Fruit fly (Drosophila melanogaster): ENCODE results near the gene CG16753.

CG16753 gene

dm6 chr3L:3069774-3070173, 14.9 kb downstream of the CG16753 start:
- TF ChIP-seq HLH106 (tag; optimal IDR thresholded peaks at IDR 0.05) (no peak), GATAd (GFP tag; optimal IDR thresholded peaks at IDR 0.05) (no peak), Hr83 (GFP tag; optimal IDR thresholded peaks at IDR 0.05; ENCODE audit: poor library complexity, severe bottlenecking) (no peak), h (GFP tag; optimal IDR thresholded peaks at IDR 0.05) (no peak), OdsH (GFP tag; optimal IDR thresholded peaks at IDR 0.05) (no peak), CrebA (GFP tag; optimal IDR thresholded peaks at IDR 0.05; ENCODE audit: borderline replicate concordance) (peak; percentile 12), fru (GFP tag; optimal IDR thresholded peaks at IDR 0.05) (no peak), jim (GFP tag; optimal IDR thresholded peaks at IDR 0.05) (no peak), ey (GFP tag; optimal IDR thresholded peaks at IDR 0.05) (no peak), psq (GFP tag; optimal IDR thresholded peaks at IDR 0.05) (no peak), Dif (GFP tag; optimal IDR thresholded peaks at IDR 0.05; ENCODE audit: partially characterized antibody) (peak; percentile 71), sage (GFP tag; optimal IDR thresholded peaks at IDR 0.05) (no peak), br (GFP tag; optimal IDR thresholded peaks at IDR 0.05) (no peak), dsf (GFP tag; optimal IDR thresholded peaks at IDR 0.05; ENCODE audit: borderline replicate concordance) (no peak), sv (GFP tag; optimal IDR thresholded peaks at IDR 0.05) (no peak), rgr (GFP tag; optimal IDR thresholded peaks at IDR 0.05) (no peak), Hnf4 (GFP tag; optimal IDR thresholded peaks at IDR 0.05) (no peak), woc (GFP tag; optimal IDR thresholded peaks at IDR 0.05) (no peak), usp (GFP tag; optimal IDR thresholded peaks at IDR 0.05) (no peak), CG9705 (GFP tag; optimal IDR thresholded peaks at IDR 0.05) (no peak), dl (GFP tag; optimal IDR thresholded peaks at IDR 0.05; ENCODE audit: insufficient read depth in 1 of 2, partially characterized antibody in 2 of 2) (peak in 1 of 2 experiments; percentile 40), Dfd (GFP tag; optimal IDR thresholded peaks at IDR 0.05) (no peak), Vsx2 (GFP tag; optimal IDR thresholded peaks at IDR 0.05; ENCODE audit: partially characterized antibody) (no peak), CG32264 (GFP tag; optimal IDR thresholded peaks at IDR 0.05) (no peak), N (GFP tag; optimal IDR thresholded peaks at IDR 0.05) (peak; percentile 21), Abd-B (GFP tag; optimal IDR thresholded peaks at IDR 0.05) (no peak), Myc (optimal IDR thresholded peaks at IDR 0.05) (no peak), tai (GFP tag; optimal IDR thresholded peaks at IDR 0.05) (no peak), Mio (GFP tag; optimal IDR thresholded peaks at IDR 0.05) (no peak), brk (GFP tag; optimal IDR thresholded peaks at IDR 0.05) (no peak), Jra (GFP tag; optimal IDR thresholded peaks at IDR 0.05) (no peak), Hr78 (GFP tag; optimal IDR thresholded peaks at IDR 0.05) (no peak), pan (optimal IDR thresholded peaks at IDR 0.05) (no peak), foxo (GFP tag; optimal IDR thresholded peaks at IDR 0.05) (peak in 1 of 2 experiments; percentile 4)

- TF ChIP-seq pan (optimal IDR thresholded peaks at IDR 0.05) (no peak), rgr (GFP tag; optimal IDR thresholded peaks at IDR 0.05) (peak; percentile 65), sv (GFP tag; optimal IDR thresholded peaks at IDR 0.05) (peak; percentile 19), Myc (optimal IDR thresholded peaks at IDR 0.05) (peak; percentile 38), Vsx2 (GFP tag; optimal IDR thresholded peaks at IDR 0.05; ENCODE audit: partially characterized antibody) (peak; percentile 92), Hr83 (GFP tag; optimal IDR thresholded peaks at IDR 0.05; ENCODE audit: poor library complexity, severe bottlenecking) (peak; percentile 79), brk (GFP tag; optimal IDR thresholded peaks at IDR 0.05) (peak; percentile 54), lola (GFP tag; optimal IDR thresholded peaks at IDR 0.05) (no peak), fru (GFP tag; optimal IDR thresholded peaks at IDR 0.05) (peak; percentile 27), CG32264 (GFP tag; optimal IDR thresholded peaks at IDR 0.05) (no peak), ey (GFP tag; optimal IDR thresholded peaks at IDR 0.05) (peak; percentile 36), jim (GFP tag; optimal IDR thresholded peaks at IDR 0.05) (peak; percentile 13), sage (GFP tag; optimal IDR thresholded peaks at IDR 0.05) (peak; percentile 22), psq (GFP tag; optimal IDR thresholded peaks at IDR 0.05) (peak; percentile 97), CG9705 (GFP tag; optimal IDR thresholded peaks at IDR 0.05) (no peak), Dfd (GFP tag; optimal IDR thresholded peaks at IDR 0.05) (no peak), Mio (GFP tag; optimal IDR thresholded peaks at IDR 0.05) (no peak), Dif (GFP tag; optimal IDR thresholded peaks at IDR 0.05; ENCODE audit: partially characterized antibody) (peak; percentile 87), usp (GFP tag; optimal IDR thresholded peaks at IDR 0.05) (no peak), HLH106 (tag; optimal IDR thresholded peaks at IDR 0.05) (peak; percentile 28), CrebA (GFP tag; optimal IDR thresholded peaks at IDR 0.05; ENCODE audit: borderline replicate concordance) (no peak), Hnf4 (GFP tag; optimal IDR thresholded peaks at IDR 0.05) (peak; percentile 72), br (GFP tag; optimal IDR thresholded peaks at IDR 0.05) (peak; percentile 2), dmrt93B (GFP tag; optimal IDR thresholded peaks at IDR 0.05) (no peak), Hr78 (GFP tag; optimal IDR thresholded peaks at IDR 0.05) (no peak), GATAd (GFP tag; optimal IDR thresholded peaks at IDR 0.05) (no peak), Sp1 (GFP tag; optimal IDR thresholded peaks at IDR 0.05) (peak; percentile 69), N (GFP tag; optimal IDR thresholded peaks at IDR 0.05) (peak; percentile 40), dl (GFP tag; optimal IDR thresholded peaks at IDR 0.05; ENCODE audit: insufficient read depth in 1 of 2, partially characterized antibody in 2 of 2) (peak; percentile 69 to 73), Rel (GFP tag; optimal IDR thresholded peaks at IDR 0.05) (no peak), Rel (tag; optimal IDR thresholded peaks at IDR 0.05) (peak; percentile 70), Jra (GFP tag; optimal IDR thresholded peaks at IDR 0.05) (peak; percentile 83), OdsH (GFP tag; optimal IDR thresholded peaks at IDR 0.05) (peak; percentile 58), dsf (GFP tag; optimal IDR thresholded peaks at IDR 0.05; ENCODE audit: borderline replicate concordance) (no peak), woc (GFP tag; optimal IDR thresholded peaks at IDR 0.05) (peak; percentile 4), Abd-B (GFP tag; optimal IDR thresholded peaks at IDR 0.05) (no peak), h (GFP tag; optimal IDR thresholded peaks at IDR 0.05) (peak; percentile 68), tai (GFP tag; optimal IDR thresholded peaks at IDR 0.05) (peak; percentile 60), foxo (GFP tag; optimal IDR thresholded peaks at IDR 0.05) (peak in 1 of 2 experiments; percentile 63)
Measured at dm6 chr3L:3070274-3071204, 15.7 kb downstream of the CG16753 start, which contains the start of the genes CG32486 and PAN3. Gene CG32486, minus strand, starts transcription at chr3L:3070839. Gene PAN3, plus strand, starts transcription at chr3L:3071133.
